Worm (Caenorhabditis elegans) whole organism, L2 larva: ENCODE data around the gene rnh-2.

Source experiments
- aly-2 ChIP-seq: fragments of 150-350 bp; optimal IDR thresholded peaks from 2 replicates; lab custom pipeline; 2014; ENCODE audit warnings: missing biosample characterization, missing genetic modification characterization
- ama-1 ChIP-seq: fragments of 150-350 bp; optimal IDR thresholded peaks from 2 replicates; lab custom pipeline; 2018; ENCODE audit warnings: inconsistent platforms
- crh-2 ChIP-seq: sonication (generic microtip); optimal IDR thresholded peaks from 2 replicates; lab custom pipeline; 2017; ENCODE audit warnings: missing biosample characterization, missing genetic modification characterization
- lin-39 ChIP-seq: fragments of 150-350 bp; optimal IDR thresholded peaks from 2 replicates; lab custom pipeline; 2014; ENCODE audit warnings: missing biosample characterization, missing genetic modification reagents, missing genetic modification characterization
- nhr-11 ChIP-seq: fragments of 150-350 bp; optimal IDR thresholded peaks from 2 replicates; lab custom pipeline; 2014; ENCODE audit warnings: missing biosample characterization, missing genetic modification characterization
- skn-1 ChIP-seq: sonication (generic microtip); optimal IDR thresholded peaks from 2 replicates; lab custom pipeline; 2017; ENCODE audit warnings: missing biosample characterization, missing genetic modification characterization
- ztf-4 ChIP-seq: fragments of 150-350 bp; optimal IDR thresholded peaks from 2 replicates; lab custom pipeline; 2014; ENCODE audit warnings: missing biosample characterization, missing genetic modification characterization

- TF ChIP-seq skn-1 (tag; lab: Kevin White, UChicago) (no peak), ama-1 (lab: Kevin White, UChicago) (no peak), aly-2 (tag; lab: Kevin White, UChicago) (no peak), ztf-4 (no peak), nhr-11 (tag; lab: Kevin White, UChicago) (no peak), crh-2 (tag; lab: Kevin White, UChicago) (no peak), lin-39 (tag; lab: Kevin White, UChicago) (no peak)
Measured at ce11 chrII:8471139-8471538, 45.8 kb upstream of the rnh-2 start, which contains the start of gene M05D6.8.
